Fruit fly (Drosophila melanogaster) whole organism, adult: Measurements from ENCODE around the gene CG4465.
A peak's percentile ranks its signal among the peaks of the same experiment; 100 is the strongest.

Experiments used
- CG14711 ChIP-seq: fragments of 200-800 bp; sonication (Bioruptor generic); optimal IDR thresholded peaks from 2 replicates; lab custom pipeline; 2018; ENCODE audit warnings: missing biosample characterization, mild to moderate bottlenecking, missing genetic modification characterization, moderate library complexity
- CG33017 ChIP-seq: fragments of 200-800 bp; sonication (Bioruptor generic); optimal IDR thresholded peaks from 2 replicates; lab custom pipeline; 2018; ENCODE audit warnings: missing biosample characterization, mild to moderate bottlenecking, missing genetic modification characterization, moderate library complexity
- Hr96 ChIP-seq: fragments of 200-800 bp; sonication (Bioruptor generic); optimal IDR thresholded peaks from 2 replicates; lab custom pipeline; 2016; ENCODE audit warnings: missing biosample characterization, missing genetic modification characterization
- bab1 ChIP-seq: fragments of 200-800 bp; sonication (Bioruptor generic); optimal IDR thresholded peaks from 3 replicates; lab custom pipeline; 2019; ENCODE audit warnings: missing biosample characterization, mild to moderate bottlenecking, missing genetic modification characterization, moderate library complexity
- kay ChIP-seq: fragments of 200-800 bp; sonication (Bioruptor generic); peaks from one replicate; lab custom pipeline; 2016; ENCODE audit warnings: missing biosample characterization, missing genetic modification characterization, borderline replicate concordance

DNA sequence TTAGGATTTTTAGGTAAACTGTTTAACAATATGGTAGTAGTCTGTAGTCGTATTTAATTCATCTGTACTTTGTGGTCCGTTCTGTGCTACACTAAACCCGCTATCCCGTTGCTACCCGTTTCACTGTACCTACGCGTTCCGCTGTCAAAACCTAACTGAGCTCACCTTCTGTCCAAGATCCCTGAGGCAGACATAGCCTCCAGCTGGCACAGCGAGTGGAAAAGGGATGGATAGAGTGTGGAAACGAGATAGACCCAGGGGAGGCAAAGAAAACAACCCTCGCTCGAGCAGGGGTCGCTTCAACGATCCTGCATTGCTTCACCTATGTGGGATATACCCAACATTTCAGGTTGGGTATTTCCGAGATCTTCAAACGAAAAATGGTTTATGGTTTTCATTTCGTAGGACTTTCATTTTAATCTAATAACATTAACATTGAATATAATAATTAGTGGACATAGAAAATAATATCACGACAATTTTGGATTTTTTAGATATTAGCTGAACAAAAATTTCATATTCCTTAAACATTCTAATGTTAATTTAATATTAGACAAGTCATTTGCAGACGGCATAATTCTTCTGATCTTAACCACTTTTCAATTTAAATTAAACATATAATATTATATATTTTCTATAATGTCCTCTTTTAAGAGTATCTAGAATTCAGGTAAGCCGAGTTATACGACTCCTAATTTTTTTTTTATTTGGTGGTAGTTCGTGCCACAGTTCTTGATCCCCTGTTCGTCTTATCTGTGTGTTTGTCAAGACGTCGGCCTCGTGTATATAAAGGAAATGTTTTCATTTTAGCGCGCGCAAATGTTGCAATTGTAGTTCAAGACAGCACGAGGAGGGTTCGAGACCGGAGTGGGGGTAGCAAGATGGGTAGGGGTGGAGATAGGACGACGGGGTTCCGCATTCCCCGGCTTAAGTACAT, 17.5 kb upstream of the CG4465 start, which contains the start of gene mira:
- TF ChIP-seq bab1 (no peak), Hr96 (GFP tag; lab: Kevin White, UChicago) (no peak), CG33017 (no peak), kay (GFP tag; lab: Kevin White, UChicago) (peak; percentile 3), CG14711 (no peak)
